1 fruit fly cellular context compared by ENCODE assay signal in genomic region chr3R:19875118-19875887, dm6.
TF ChIP-seq lines count a peak whose summit lies in the region.

Gene Mrp5 (minus strand): TSS chr3R:19875678.

TF ChIP-seq in whole organism, embryonic, 481 proteins besides CTCF, POLR2A, EP300 and RAD21 (continued from another document and continues in another):
- TF ChIP-seq Awh (GFP tag; IDR thresholded peaks at IDR 0.05; lab: Robert Waterston, UW) (peak; percentile 61), ERR (GFP tag; optimal IDR thresholded peaks at IDR 0.05; lab: Kevin White, UChicago) (no peak), CG6791 (GFP tag; IDR thresholded peaks at IDR 0.05; lab: Robert Waterston, UW; ENCODE audit: partially characterized antibody) (no peak), bab2 (GFP tag; optimal IDR thresholded peaks at IDR 0.05; lab: Kevin White, UChicago) (no peak), ems (GFP tag; optimal IDR thresholded peaks at IDR 0.05; lab: Kevin White, UChicago) (no peak), dysf (GFP tag; IDR thresholded peaks at IDR 0.05; lab: Robert Waterston, UW) (peak; percentile 52; the same call in 1 of the 3 replicates), CG12299 (tag; optimal IDR thresholded peaks at IDR 0.05; lab: Kevin White, UChicago) (no peak), CG8944 (GFP tag; optimal IDR thresholded peaks at IDR 0.05; lab: Kevin White, UChicago) (no peak), Sry-β (GFP tag; optimal IDR thresholded peaks at IDR 0.05; lab: Kevin White, UChicago) (no peak), BtbVII (GFP tag; optimal IDR thresholded peaks at IDR 0.05; lab: Kevin White, UChicago) (no peak), odd (GFP tag; optimal IDR thresholded peaks at IDR 0.05; lab: Kevin White, UChicago) (peak; percentile 23), slou (GFP tag; optimal IDR thresholded peaks at IDR 0.05; lab: Kevin White, UChicago) (no peak), CG6813 (GFP tag; optimal IDR thresholded peaks at IDR 0.05; lab: Kevin White, UChicago) (peak; percentile 35), CG9215 (GFP tag; IDR thresholded peaks at IDR 0.05; lab: Robert Waterston, UW) (no peak), CG10366 (GFP tag; IDR thresholded peaks at IDR 0.05; lab: Robert Waterston, UW) (peak; percentile 69), CG8388 (GFP tag; optimal IDR thresholded peaks at IDR 0.05; lab: Kevin White, UChicago) (peak; percentile 98), CG18476 (GFP tag; optimal IDR thresholded peaks at IDR 0.05; lab: Kevin White, UChicago) (no peak), slp2 (GFP tag; optimal IDR thresholded peaks at IDR 0.05; lab: Kevin White, UChicago) (no peak), CG10462 (GFP tag; optimal IDR thresholded peaks at IDR 0.05; lab: Kevin White, UChicago) (no peak), pan (optimal IDR thresholded peaks at IDR 0.05; lab: Kevin White, UChicago) (no peak), pan (GFP tag; optimal IDR thresholded peaks at IDR 0.05 in 1 of 2, IDR thresholded peaks at IDR 0.05 in 1 of 2) (peak in 1 of 2 experiments; percentile 62), CG17612 (GFP tag; IDR thresholded peaks at IDR 0.05; lab: Robert Waterston, UW) (no peak), Asciz (GFP tag; optimal IDR thresholded peaks at IDR 0.05; lab: Kevin White, UChicago) (no peak), tna (GFP tag; IDR thresholded peaks at IDR 0.05; lab: Robert Waterston, UW; ENCODE audit: partially characterized antibody) (peak; percentile 15; the same call in 1 of the 2 replicates), B-H1 (GFP tag; IDR thresholded peaks at IDR 0.05; lab: Robert Waterston, UW) (peak; percentile 40; the same call in 2 of the 3 replicates), seq (GFP tag; IDR thresholded peaks at IDR 0.05; lab: Robert Waterston, UW) (no peak), ftz-f1 (GFP tag; optimal IDR thresholded peaks at IDR 0.05; lab: Kevin White, UChicago) (no peak), CG2678 (tag; optimal IDR thresholded peaks at IDR 0.05; lab: Kevin White, UChicago) (peak; percentile 40), gsb-n (tag; optimal IDR thresholded peaks at IDR 0.05; lab: Kevin White, UChicago) (no peak), CHES-1-like (GFP tag; optimal IDR thresholded peaks at IDR 0.05; lab: Kevin White, UChicago) (no peak), mirr (GFP tag; optimal IDR thresholded peaks at IDR 0.05; lab: Kevin White, UChicago) (peak; percentile 16), Mrtf (GFP tag; IDR thresholded peaks at IDR 0.05; lab: Robert Waterston, UW) (peak; percentile 36; the same call in 2 of the 3 replicates), prd (optimal IDR thresholded peaks at IDR 0.05; lab: Kevin White, UChicago) (no peak), prd (GFP tag; IDR thresholded peaks at IDR 0.05; lab: Robert Waterston, UW) (peak; percentile 74), Ravus (GFP tag; IDR thresholded peaks at IDR 0.05; lab: Robert Waterston, UW) (no peak), chif (GFP tag; optimal IDR thresholded peaks at IDR 0.05; lab: Kevin White, UChicago) (no peak), CG3407 (GFP tag; optimal IDR thresholded peaks at IDR 0.05; lab: Kevin White, UChicago) (no peak), lbe (GFP tag; optimal IDR thresholded peaks at IDR 0.05; lab: Kevin White, UChicago) (no peak), gcm2 (GFP tag; optimal IDR thresholded peaks at IDR 0.05; lab: Kevin White, UChicago) (no peak), CG8765 (GFP tag; IDR thresholded peaks at IDR 0.05; lab: Robert Waterston, UW) (0 out of 2 replicates have a peak, but pooled peaks have one; percentile 35), CG6254 (GFP tag; optimal IDR thresholded peaks at IDR 0.05; lab: Kevin White, UChicago) (peak; percentile 50), tll (GFP tag; optimal IDR thresholded peaks at IDR 0.05; lab: Kevin White, UChicago) (no peak), CG12155 (GFP tag; optimal IDR thresholded peaks at IDR 0.05; lab: Kevin White, UChicago) (peak; percentile 34), CG2120 (GFP tag; optimal IDR thresholded peaks at IDR 0.05; lab: Kevin White, UChicago) (peak; percentile 42), CG17385 (GFP tag; optimal IDR thresholded peaks at IDR 0.05; lab: Kevin White, UChicago) (peak; percentile 28), aop (GFP tag; IDR thresholded peaks at IDR 0.05; lab: Robert Waterston, UW) (peak; percentile 49; the same call in 1 of the 2 replicates), CG7556 (GFP tag; optimal IDR thresholded peaks at IDR 0.05; lab: Kevin White, UChicago) (peak; percentile 42), Hand (GFP tag; optimal IDR thresholded peaks at IDR 0.05; lab: Kevin White, UChicago) (no peak), pho (GFP tag; optimal IDR thresholded peaks at IDR 0.05; lab: Kevin White, UChicago) (no peak), CG1603 (tag; optimal IDR thresholded peaks at IDR 0.05; lab: Kevin White, UChicago) (no peak), run (tag; optimal IDR thresholded peaks at IDR 0.05; lab: Kevin White, UChicago) (no peak), CG15269 (tag; optimal IDR thresholded peaks at IDR 0.05; lab: Kevin White, UChicago) (peak; percentile 41), CG33213 (GFP tag; optimal IDR thresholded peaks at IDR 0.05; lab: Kevin White, UChicago) (no peak), CG17361 (GFP tag; IDR thresholded peaks at IDR 0.05; lab: Robert Waterston, UW) (peak; percentile 40; the same call in 1 of the 3 replicates), CG15601 (tag; optimal IDR thresholded peaks at IDR 0.05; lab: Kevin White, UChicago) (no peak), CG10147 (GFP tag; optimal IDR thresholded peaks at IDR 0.05; lab: Kevin White, UChicago) (no peak), sens-2 (GFP tag; IDR thresholded peaks at IDR 0.05; lab: Robert Waterston, UW) (0 out of 2 replicates have a peak, but pooled peaks have one; percentile 34), nau (GFP tag; optimal IDR thresholded peaks at IDR 0.05; lab: Kevin White, UChicago) (no peak), tap (tag; optimal IDR thresholded peaks at IDR 0.05; lab: Kevin White, UChicago) (no peak), trh (GFP tag; optimal IDR thresholded peaks at IDR 0.05; lab: Kevin White, UChicago) (no peak), CG17186 (GFP tag; optimal IDR thresholded peaks at IDR 0.05; lab: Kevin White, UChicago) (peak; percentile 11), jigr1 (GFP tag; IDR thresholded peaks at IDR 0.05; lab: Robert Waterston, UW) (no peak), insv (GFP tag; optimal IDR thresholded peaks at IDR 0.05; lab: Kevin White, UChicago) (no peak), CG4328 (GFP tag; optimal IDR thresholded peaks at IDR 0.05; lab: Kevin White, UChicago) (peak; percentile 12), Neu2 (GFP tag; optimal IDR thresholded peaks at IDR 0.05; lab: Kevin White, UChicago; ENCODE audit: borderline replicate concordance) (no peak), lilli (GFP tag; optimal IDR thresholded peaks at IDR 0.05; lab: Kevin White, UChicago) (peak; percentile 26), nom (GFP tag; optimal IDR thresholded peaks at IDR 0.05; lab: Kevin White, UChicago) (peak; percentile 56), Dp (GFP tag; optimal IDR thresholded peaks at IDR 0.05; lab: Kevin White, UChicago) (no peak), CG17802 (tag; optimal IDR thresholded peaks at IDR 0.05; lab: Kevin White, UChicago) (no peak), knrl (GFP tag; IDR thresholded peaks at IDR 0.05; lab: Robert Waterston, UW; ENCODE audit: partially characterized antibody) (no peak), twi (tag; optimal IDR thresholded peaks at IDR 0.05; lab: Kevin White, UChicago) (no peak), CG8290 (GFP tag; optimal IDR thresholded peaks at IDR 0.05; lab: Kevin White, UChicago) (no peak), CG8290 (tag; optimal IDR thresholded peaks at IDR 0.05; lab: Kevin White, UChicago) (peak in 1 of 2 experiments; percentile 20), lola (GFP tag; optimal IDR thresholded peaks at IDR 0.05; lab: Kevin White, UChicago) (no peak), crc (GFP tag; optimal IDR thresholded peaks at IDR 0.05; lab: Kevin White, UChicago) (no peak), CG31441 (GFP tag; IDR thresholded peaks at IDR 0.05; lab: Robert Waterston, UW) (peak; percentile 39), z (GFP tag; IDR thresholded peaks at IDR 0.05; lab: Robert Waterston, UW) (no peak), CG30403 (GFP tag; optimal IDR thresholded peaks at IDR 0.05; lab: Kevin White, UChicago) (peak; percentile 40), CG13775 (GFP tag; optimal IDR thresholded peaks at IDR 0.05; lab: Kevin White, UChicago) (peak; percentile 51), Dip2 (GFP tag; IDR thresholded peaks at IDR 0.05; lab: Robert Waterston, UW) (no peak), scrt (GFP tag; optimal IDR thresholded peaks at IDR 0.05; lab: Kevin White, UChicago) (no peak), CG3065 (GFP tag; optimal IDR thresholded peaks at IDR 0.05; lab: Kevin White, UChicago) (no peak), ap (GFP tag; IDR thresholded peaks at IDR 0.05; lab: Robert Waterston, UW) (peak; percentile 28; the same call in 1 of the 2 replicates), CG8359 (GFP tag; optimal IDR thresholded peaks at IDR 0.05; lab: Kevin White, UChicago; ENCODE audit: borderline replicate concordance) (peak; percentile 7), CG10431 (GFP tag; optimal IDR thresholded peaks at IDR 0.05; lab: Kevin White, UChicago) (no peak), exex (tag; optimal IDR thresholded peaks at IDR 0.05; lab: Kevin White, UChicago) (peak; percentile 10), jumu (GFP tag; optimal IDR thresholded peaks at IDR 0.05; lab: Kevin White, UChicago) (no peak), croc (GFP tag; conservative IDR thresholded peaks at IDR 0.05; lab: Robert Waterston, UW) (no peak), Rx (GFP tag; IDR thresholded peaks at IDR 0.05; lab: Robert Waterston, UW) (peak; percentile 53), Stat92E (GFP tag; optimal IDR thresholded peaks at IDR 0.05; lab: Kevin White, UChicago) (no peak), en (GFP tag; optimal IDR thresholded peaks at IDR 0.05; lab: Kevin White, UChicago) (no peak), CG30020 (tag; optimal IDR thresholded peaks at IDR 0.05; lab: Kevin White, UChicago) (no peak), C15 (GFP tag; IDR thresholded peaks at IDR 0.05; lab: Robert Waterston, UW) (0 out of 3 replicates have a peak, but pooled peaks have one; percentile 47), Six4 (GFP tag; optimal IDR thresholded peaks at IDR 0.05; lab: Kevin White, UChicago) (no peak), schlank (tag; optimal IDR thresholded peaks at IDR 0.05; lab: Kevin White, UChicago) (no peak), CG6175 (GFP tag; IDR thresholded peaks at IDR 0.05; lab: Robert Waterston, UW) (no peak), esg (GFP tag; conservative IDR thresholded peaks at IDR 0.05; lab: Robert Waterston, UW) (peak; percentile 26; the same call in 1 of the 2 replicates), unpg (GFP tag; optimal IDR thresholded peaks at IDR 0.05; lab: Kevin White, UChicago) (peak; percentile 39), kni (GFP tag; optimal IDR thresholded peaks at IDR 0.05; lab: Kevin White, UChicago) (peak; percentile 63), Fer2 (tag; optimal IDR thresholded peaks at IDR 0.05; lab: Kevin White, UChicago) (peak; percentile 10), CG17359 (tag; optimal IDR thresholded peaks at IDR 0.05; lab: Kevin White, UChicago) (peak; percentile 48), otp (GFP tag; IDR thresholded peaks at IDR 0.05; lab: Robert Waterston, UW) (no peak), CG15514 (GFP tag; optimal IDR thresholded peaks at IDR 0.05; lab: Kevin White, UChicago) (peak; percentile 32), CG9437 (GFP tag; optimal IDR thresholded peaks at IDR 0.05; lab: Kevin White, UChicago) (no peak), ssp (GFP tag; IDR thresholded peaks at IDR 0.05; lab: Robert Waterston, UW) (peak; percentile 44), bcd (GFP tag; optimal IDR thresholded peaks at IDR 0.05; lab: Kevin White, UChicago) (peak; percentile 15), CG14014 (GFP tag; IDR thresholded peaks at IDR 0.05; lab: Robert Waterston, UW) (peak; percentile 53; the same call in 1 of the 2 replicates), CG18619 (GFP tag; optimal IDR thresholded peaks at IDR 0.05; lab: Kevin White, UChicago) (no peak), CG7357 (GFP tag; IDR thresholded peaks at IDR 0.05; lab: Robert Waterston, UW) (no peak), mam (GFP tag; optimal IDR thresholded peaks at IDR 0.05; lab: Kevin White, UChicago) (peak; percentile 15), ash1 (GFP tag; optimal IDR thresholded peaks at IDR 0.05; lab: Kevin White, UChicago) (no peak), chn (GFP tag; optimal IDR thresholded peaks at IDR 0.05; lab: Kevin White, UChicago) (no peak), CG6683 (GFP tag; optimal IDR thresholded peaks at IDR 0.05; lab: Kevin White, UChicago) (no peak), Camta (GFP tag; optimal IDR thresholded peaks at IDR 0.05; lab: Kevin White, UChicago) (peak; percentile 5), BEAF-32 (GFP tag; optimal IDR thresholded peaks at IDR 0.05; lab: Kevin White, UChicago) (no peak), MBD-R2 (GFP tag; IDR thresholded peaks at IDR 0.05; lab: Robert Waterston, UW) (no peak; the same call in 1 of the 2 replicates), pros (GFP tag; optimal IDR thresholded peaks at IDR 0.05; lab: Kevin White, UChicago) (no peak), CrebB (tag; optimal IDR thresholded peaks at IDR 0.05; lab: Kevin White, UChicago) (peak; percentile 21), Side (GFP tag; optimal IDR thresholded peaks at IDR 0.05; lab: Kevin White, UChicago) (no peak), Gsc (GFP tag; IDR thresholded peaks at IDR 0.05; lab: Robert Waterston, UW) (no peak), CG2116 (GFP tag; optimal IDR thresholded peaks at IDR 0.05; lab: Kevin White, UChicago) (no peak), sisA (GFP tag; IDR thresholded peaks at IDR 0.05; lab: Robert Waterston, UW) (peak; percentile 66), CG14050 (GFP tag; IDR thresholded peaks at IDR 0.05; lab: Robert Waterston, UW) (peak; percentile 18; the same call in 1 of the 3 replicates), CG7372 (GFP tag; IDR thresholded peaks at IDR 0.05; lab: Robert Waterston, UW) (no peak), NC2α (GFP tag; optimal IDR thresholded peaks at IDR 0.05; lab: Kevin White, UChicago) (no peak), org-1 (GFP tag; optimal IDR thresholded peaks at IDR 0.05; lab: Kevin White, UChicago) (peak; percentile 5), gsb (GFP tag; IDR thresholded peaks at IDR 0.05; lab: Robert Waterston, UW) (no peak), Ets97D (GFP tag; optimal IDR thresholded peaks at IDR 0.05; lab: Kevin White, UChicago) (peak; percentile 4), CG11504 (tag; optimal IDR thresholded peaks at IDR 0.05; lab: Kevin White, UChicago) (no peak), Poxn (GFP tag; IDR thresholded peaks at IDR 0.05; lab: Robert Waterston, UW) (no peak), lmd (GFP tag; IDR thresholded peaks at IDR 0.05; lab: Robert Waterston, UW) (peak; percentile 65), CG14710 (tag; optimal IDR thresholded peaks at IDR 0.05; lab: Kevin White, UChicago) (no peak), PHDP (tag; optimal IDR thresholded peaks at IDR 0.05; lab: Kevin White, UChicago) (peak; percentile 31), CG11723 (GFP tag; optimal IDR thresholded peaks at IDR 0.05; lab: Kevin White, UChicago) (no peak)
